Worm (Caenorhabditis elegans): ENCODE results near the gene C49F5.13.
A peak's percentile ranks its signal among the peaks of the same experiment; 100 is the strongest.

Gene C49F5.13

DNA sequence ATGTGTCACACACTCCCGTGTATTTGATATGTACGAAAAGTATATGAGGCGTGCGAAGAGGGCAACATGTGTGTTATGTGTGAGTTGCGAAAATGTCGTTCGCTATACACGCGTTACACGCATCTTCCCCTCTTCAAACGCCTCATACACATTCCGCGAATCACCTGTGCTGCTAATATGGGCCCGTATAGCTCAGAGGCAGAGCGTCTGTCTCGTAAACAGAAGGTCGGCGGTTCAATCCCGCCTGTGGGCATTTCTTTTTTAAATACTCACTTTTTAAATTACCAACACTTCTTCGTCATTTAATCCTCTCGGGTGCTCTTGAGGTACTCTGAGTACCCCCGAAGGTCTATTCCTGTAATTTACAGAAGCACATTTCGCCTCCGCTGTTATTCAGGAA is 27.7 kb upstream of the C49F5.13 start:
- TF ChIP-seq zag-1 (tag; optimal IDR thresholded peaks at IDR 0.05), result no peak
- TF ChIP-seq mab-9 (GFP tag; IDR thresholded peaks at IDR 0.05), result no peak

DNA sequence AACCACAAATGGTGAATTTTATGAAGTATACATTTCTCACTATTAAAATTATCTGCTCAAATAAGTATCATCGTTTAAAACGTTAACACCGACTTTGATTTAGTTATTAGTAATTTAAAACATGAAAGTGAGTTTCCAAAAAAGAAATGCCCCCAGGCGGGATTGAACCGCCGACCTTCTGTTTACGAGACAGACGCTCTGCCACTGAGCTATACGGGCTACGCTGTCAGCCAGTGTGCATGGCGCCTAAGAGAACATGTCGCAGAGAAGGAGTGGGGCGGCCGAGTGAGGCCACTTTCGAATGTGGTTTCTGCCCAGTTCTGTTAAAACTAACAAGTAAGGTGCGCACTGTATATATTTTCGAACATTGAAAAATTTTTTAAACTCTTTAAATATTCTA is 26.3 kb upstream of the C49F5.13 start:
- TF ChIP-seq C16A3.4 (tag; optimal IDR thresholded peaks at IDR 0.05), result peak; percentile 57
- TF ChIP-seq ztf-4 (tag; optimal IDR thresholded peaks at IDR 0.05), result no peak
- no peak for TF ChIP-seq pax-3 (tag; optimal IDR thresholded peaks at IDR 0.05)
- TF ChIP-seq ztf-11 (tag; optimal IDR thresholded peaks at IDR 0.05), result no peak
- TF ChIP-seq ceh-90 (tag; optimal IDR thresholded peaks at IDR 0.05), result no peak
- peak; percentile 43 for TF ChIP-seq skn-1 (tag; optimal IDR thresholded peaks at IDR 0.05)
- TF ChIP-seq elt-2 (tag; optimal IDR thresholded peaks at IDR 0.05), result peak; percentile 18
- no peak for TF ChIP-seq hlh-17 (GFP tag; optimal IDR thresholded peaks at IDR 0.05; ENCODE audit: borderline replicate concordance)
- peak; percentile 43 for TF ChIP-seq tbx-2 (tag; optimal IDR thresholded peaks at IDR 0.05)
- peak; percentile 63 for TF ChIP-seq nhr-20 (tag; optimal IDR thresholded peaks at IDR 0.05)
- no peak for TF ChIP-seq egl-27 (tag; optimal IDR thresholded peaks at IDR 0.05)
- TF ChIP-seq ceh-63 (GFP tag; optimal IDR thresholded peaks at IDR 0.05), result no peak
- TF ChIP-seq nhr-90 (tag; optimal IDR thresholded peaks at IDR 0.05; ENCODE audit: poor library complexity), result peak; percentile 57
- TF ChIP-seq sox-4 (tag; optimal IDR thresholded peaks at IDR 0.05), result no peak
- peak in 1 of 6 experiments; percentile 23 for TF ChIP-seq elt-3 (tag; optimal IDR thresholded peaks at IDR 0.05)
- TF ChIP-seq ces-1 (GFP tag; optimal IDR thresholded peaks at IDR 0.05), result no peak
- no peak for TF ChIP-seq nhr-76 (tag; optimal IDR thresholded peaks at IDR 0.05)
- peak; percentile 0 for TF ChIP-seq lin-39 (tag; optimal IDR thresholded peaks at IDR 0.05)
- peak; percentile 49; the same call in 1 of the 2 replicates for TF ChIP-seq ceh-88 (GFP tag; IDR thresholded peaks at IDR 0.05)
- peak; percentile 13 for TF ChIP-seq snpc-4 (tag; optimal IDR thresholded peaks at IDR 0.05)
- peak; percentile 58 to 69 (median 63) for TF ChIP-seq ceh-82 (tag; optimal IDR thresholded peaks at IDR 0.05)
- TF ChIP-seq mdl-1 (tag; optimal IDR thresholded peaks at IDR 0.05), result peak in 1 of 2 experiments; percentile 21
- TF ChIP-seq tlp-1 (tag; optimal IDR thresholded peaks at IDR 0.05), result no peak
- no peak for TF ChIP-seq alr-1 (tag; optimal IDR thresholded peaks at IDR 0.05; ENCODE audit: borderline replicate concordance)
- no peak for TF ChIP-seq lin-13 (GFP tag; optimal IDR thresholded peaks at IDR 0.05)
- no peak; the same call in 1 of the 2 replicates for TF ChIP-seq grh-1 (GFP tag; IDR thresholded peaks at IDR 0.05)
- peak; percentile 78 for TF ChIP-seq nhr-47 (tag; optimal IDR thresholded peaks at IDR 0.05)
- no peak for TF ChIP-seq unc-62 (GFP tag; optimal IDR thresholded peaks at IDR 0.05)
- peak; percentile 52 for TF ChIP-seq swsn-7 (tag; optimal IDR thresholded peaks at IDR 0.05)
- TF ChIP-seq efl-1 (optimal IDR thresholded peaks at IDR 0.05), result peak; percentile 11 to 24
- peak in 1 of 2 experiments; percentile 91 for TF ChIP-seq efl-1 (GFP tag; optimal IDR thresholded peaks at IDR 0.05 in 1 of 2)
- no peak for TF ChIP-seq fkh-4 (tag; optimal IDR thresholded peaks at IDR 0.05; ENCODE audit: borderline replicate concordance)
- TF ChIP-seq lin-14 (GFP tag; optimal IDR thresholded peaks at IDR 0.05), result peak; percentile 51
- peak; percentile 27 for TF ChIP-seq mep-1 (tag; optimal IDR thresholded peaks at IDR 0.05)
- TF ChIP-seq nhr-85 (tag), result no peak
- no peak for TF ChIP-seq nhr-11 (tag; optimal IDR thresholded peaks at IDR 0.05)
- no peak for TF ChIP-seq unc-30 (tag; optimal IDR thresholded peaks at IDR 0.05)
- TF ChIP-seq irx-1 (tag; optimal IDR thresholded peaks at IDR 0.05), result no peak
- TF ChIP-seq nhr-71 (tag; optimal IDR thresholded peaks at IDR 0.05), result peak; percentile 63
- peak; percentile 23 for TF ChIP-seq unc-130 (tag; optimal IDR thresholded peaks at IDR 0.05)
- peak; percentile 6 for TF ChIP-seq egl-13 (tag; optimal IDR thresholded peaks at IDR 0.05)
- peak; percentile 43 for TF ChIP-seq fkh-10 (GFP tag; optimal IDR thresholded peaks at IDR 0.05)
- TF ChIP-seq zag-1 (tag; optimal IDR thresholded peaks at IDR 0.05), result no peak
- no peak for TF ChIP-seq mef-2 (tag; optimal IDR thresholded peaks at IDR 0.05)
- no peak for TF ChIP-seq nhr-237 (tag; optimal IDR thresholded peaks at IDR 0.05)
- TF ChIP-seq dpl-1 (GFP tag; optimal IDR thresholded peaks at IDR 0.05), result no peak
- TF ChIP-seq sptf-1 (tag; optimal IDR thresholded peaks at IDR 0.05), result no peak
- no peak for TF ChIP-seq aly-2 (tag; optimal IDR thresholded peaks at IDR 0.05)
- peak; percentile 71 for TF ChIP-seq nhr-19 (GFP tag; conservative IDR thresholded peaks at IDR 0.05)
- TF ChIP-seq xbp-1 (tag; optimal IDR thresholded peaks at IDR 0.05), result peak; percentile 49
